Worm (Caenorhabditis elegans) whole organism, L4/young adult: ENCODE data around the gene C06E2.5.

Experiments
- W03F9.2 ChIP-seq: fragments of 150-350 bp; optimal IDR thresholded peaks from 2 replicates; lab custom pipeline; 2014; ENCODE audit warnings: missing biosample characterization, missing genetic modification characterization
- dao-5 ChIP-seq: sonication (generic microtip); optimal IDR thresholded peaks from 2 replicates; lab custom pipeline; 2016; ENCODE audit warnings: missing genotype, missing genetic modification characterization, moderate library complexity, missing compliant biosample characterization
- him-1 ChIP-seq: sonication (generic microtip); optimal IDR thresholded peaks from 2 replicates; lab custom pipeline; 2016; ENCODE audit warnings: missing genotype, missing genetic modification reagents, missing genetic modification characterization, missing compliant biosample characterization

- no peak for TF ChIP-seq him-1 (tag; lab: Kevin White, UChicago)
- TF ChIP-seq W03F9.2 (tag; lab: Kevin White, UChicago), result no peak
- no peak for TF ChIP-seq dao-5 (tag; lab: Kevin White, UChicago)
Measured at ce11 chrX:8879349-8879748, 21.6 kb upstream of the C06E2.5 start, which contains the start of gene C06E2.2.
